Fruit fly (Drosophila melanogaster) Kc167 (cell line): ENCODE results near the gene Gr28b.

Source experiments
- Myc ChIP-seq: fragments of >200 bp; optimal IDR thresholded peaks from 2 replicates; lab custom pipeline; 2017; ENCODE audit warnings: missing external identifiers
- Sin3A ChIP-seq: fragments of >200 bp; optimal IDR thresholded peaks from 2 replicates; lab custom pipeline; 2018; ENCODE audit warnings: missing external identifiers
- h ChIP-seq: fragments of >200 bp; optimal IDR thresholded peaks from 3 replicates; lab custom pipeline; 2018; ENCODE audit warnings: missing external identifiers
- insv ChIP-seq: fragments of >200 bp; optimal IDR thresholded peaks from 3 replicates; lab custom pipeline; 2018; ENCODE audit warnings: missing external identifiers
- ttk ChIP-seq: sonication (Bioruptor generic); optimal IDR thresholded peaks from 2 replicates; lab custom pipeline; 2017; ENCODE audit warnings: missing external identifiers

Gene Gr28b

DNA sequence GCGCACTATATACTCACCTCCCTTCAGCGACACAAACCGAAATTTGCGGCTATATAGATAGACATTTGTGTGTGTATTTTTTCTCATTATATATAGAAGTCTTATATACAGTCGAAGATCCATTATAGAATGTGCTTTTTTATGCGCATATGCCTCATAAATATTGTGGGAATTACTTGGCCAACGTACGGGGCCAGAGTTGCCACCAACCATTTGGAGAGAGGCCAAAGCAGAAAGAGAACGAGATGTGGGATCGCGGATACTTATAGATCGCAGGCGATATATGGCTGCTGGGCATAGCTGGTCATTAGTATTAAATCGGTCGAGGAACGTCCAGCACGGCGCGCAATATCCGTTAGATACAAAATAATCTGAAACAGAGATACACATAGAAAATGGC lies 57.1 kb downstream of the Gr28b start, which contains the start of gene CG5177:
Gene CG5177 (plus strand): TSS at position 305 of the 400 bp plus-strand sequence.
- TF ChIP-seq Myc = no peak
- no peak for TF ChIP-seq insv
- TF ChIP-seq Sin3A (lab: Kevin White, UChicago) = no peak
- no peak for TF ChIP-seq ttk
- TF ChIP-seq h (lab: Kevin White, UChicago) = no peak
